Worm (Caenorhabditis elegans) whole organism, young adult: Measurements from ENCODE around the gene T21C9.9.

ENCODE experiments used
- F10E7.11 ChIP-seq: sonication (generic microtip); optimal IDR thresholded peaks from 2 replicates; lab custom pipeline; 2017; ENCODE audit warnings: mild to moderate bottlenecking, missing genetic modification characterization, moderate library complexity, missing compliant biosample characterization
- F37B4.10 ChIP-seq: fragments of 200-800 bp; sonication (Bioruptor generic); IDR thresholded peaks from 2 replicates; pipeline ENCODE4 v1.3.6; 2022; ENCODE audit warnings: missing genetic modification characterization, missing compliant biosample characterization
- Y53F4B.3 ChIP-seq: fragments of 200-800 bp; sonication (Bioruptor generic); IDR thresholded peaks from 2 replicates; pipeline ENCODE4 v1.3.6; 2022; ENCODE audit warnings: missing genetic modification reagents, missing genetic modification characterization, missing compliant biosample characterization
- Y56A3A.18 ChIP-seq: fragments of 200-800 bp; sonication (Bioruptor generic); IDR thresholded peaks from 2 replicates; pipeline ENCODE4 v1.3.6; 2022; ENCODE audit warnings: missing genetic modification reagents, missing genetic modification characterization, missing compliant biosample characterization
- Y95B8A.8 ChIP-seq: fragments of 200-800 bp; sonication (Bioruptor generic); IDR thresholded peaks from 2 replicates; pipeline ENCODE4 v1.3.6; 2022; ENCODE audit warnings: missing genetic modification reagents, missing genetic modification characterization, missing compliant biosample characterization
- bed-1 ChIP-seq: fragments of 200-800 bp; sonication (Bioruptor generic); IDR thresholded peaks from 2 replicates; pipeline ENCODE4 v1.3.6; 2022; ENCODE audit warnings: missing genetic modification reagents, missing genetic modification characterization, missing compliant biosample characterization
- die-1 ChIP-seq: sonication (generic microtip); optimal IDR thresholded peaks from 2 replicates; lab custom pipeline; 2016; ENCODE audit warnings: missing genotype, mild to moderate bottlenecking, missing genetic modification characterization, missing compliant biosample characterization
- egl-44 ChIP-seq: fragments of 200-800 bp; sonication (Bioruptor generic); IDR thresholded peaks from 2 replicates; pipeline ENCODE4 v1.3.6; 2022; ENCODE audit warnings: missing genetic modification reagents, missing genetic modification characterization, missing compliant biosample characterization
- lir-1 ChIP-seq: fragments of 200-800 bp; sonication (Bioruptor generic); conservative IDR thresholded peaks from 2 replicates; pipeline ENCODE4 v1.3.6; 2022; ENCODE audit warnings: missing genetic modification reagents, missing genetic modification characterization, missing compliant biosample characterization
- nfya-1 ChIP-seq: sonication (generic microtip); optimal IDR thresholded peaks from 2 replicates; lab custom pipeline; 2017; ENCODE audit warnings: antibody characterized with exemption, missing compliant biosample characterization, missing genetic modification characterization, borderline replicate concordance; ENCODE audit not compliant: insufficient read depth
- sptf-2 ChIP-seq: fragments of 200-800 bp; sonication (Bioruptor generic); optimal IDR thresholded peaks from 2 replicates; lab custom pipeline; 2018; ENCODE audit warnings: mild to moderate bottlenecking, missing genetic modification characterization, missing compliant biosample characterization
- unc-62 ChIP-seq: fragments of 150-350 bp; optimal IDR thresholded peaks from 2 replicates; lab custom pipeline; 2014; ENCODE audit warnings: missing biosample characterization, missing genetic modification reagents, missing genetic modification characterization
- ztf-3 ChIP-seq: fragments of 200-800 bp; sonication (Bioruptor generic); optimal IDR thresholded peaks from 2 replicates; lab custom pipeline; 2018; ENCODE audit warnings: mild to moderate bottlenecking, missing genetic modification characterization, missing compliant biosample characterization

ce11 chrV:10562817-10563216 is 29.6 kb downstream of the T21C9.9 start:
- no peak for TF ChIP-seq egl-44 (GFP tag; lab: Robert Waterston, UW)
- no peak for TF ChIP-seq unc-62
- TF ChIP-seq F10E7.11 (tag; lab: Kevin White, UChicago): no peak
- TF ChIP-seq die-1: no peak
- TF ChIP-seq ztf-3: no peak
- no peak for TF ChIP-seq nfya-1
- TF ChIP-seq Y53F4B.3 (GFP tag; lab: Robert Waterston, UW): no peak
- TF ChIP-seq F37B4.10: no peak
- no peak for TF ChIP-seq Y56A3A.18 (GFP tag; lab: Robert Waterston, UW)
- TF ChIP-seq bed-1 (GFP tag; lab: Robert Waterston, UW): no peak
- no peak for TF ChIP-seq lir-1
- no peak for TF ChIP-seq sptf-2 (GFP tag; lab: Kevin White, UChicago)
- no peak for TF ChIP-seq Y95B8A.8
